Worm (Caenorhabditis elegans): ENCODE results near the gene K08H2.2.

Gene K08H2.2

DNA sequence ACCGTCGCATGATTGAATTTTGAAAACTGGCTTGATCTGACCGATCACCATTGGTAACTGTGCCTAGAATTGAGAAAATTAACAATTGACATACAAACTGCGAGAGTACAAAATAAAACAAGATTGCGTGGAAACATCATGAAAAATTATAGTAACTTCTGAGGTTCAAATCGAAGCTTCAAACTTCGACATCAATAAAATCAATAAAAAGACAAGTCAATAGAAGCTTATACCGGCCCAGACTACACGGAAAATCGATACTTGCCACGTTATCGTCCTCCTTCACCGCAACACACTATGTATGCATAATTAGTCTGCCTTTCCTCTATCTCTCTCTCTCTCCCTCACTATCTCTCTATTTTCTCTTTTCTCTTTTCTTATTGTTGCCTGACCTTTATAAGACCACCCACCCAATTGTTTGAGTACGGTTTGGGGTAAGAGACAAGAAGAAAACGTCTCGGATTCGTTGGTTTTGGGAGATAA lies 8.1 kb downstream of the K08H2.2 start, which contains the start of gene skr-21:
TSS of gene skr-21 (minus strand) at position 51 of the 483 bp plus-strand sequence.
- TF ChIP-seq F39B2.1 (GFP tag; IDR thresholded peaks at IDR 0.05) (no peak), dpl-1 (GFP tag; optimal IDR thresholded peaks at IDR 0.05) (no peak), lsy-27 (tag; optimal IDR thresholded peaks at IDR 0.05; ENCODE audit: borderline replicate concordance, insufficient read depth) (no peak), akir-1 (GFP tag; optimal IDR thresholded peaks at IDR 0.05) (no peak), Y53G8AR.9 (GFP tag; conservative IDR thresholded peaks at IDR 0.05) (no peak), Y79H2A.3 (GFP tag; conservative IDR thresholded peaks at IDR 0.05) (no peak), unc-130 (GFP tag; optimal IDR thresholded peaks at IDR 0.05) (no peak), xnd-1 (tag; optimal IDR thresholded peaks at IDR 0.05) (no peak), efl-1 (GFP tag; optimal IDR thresholded peaks at IDR 0.05) (no peak), ceh-79 (tag; optimal IDR thresholded peaks at IDR 0.05) (no peak), lin-40 (tag; optimal IDR thresholded peaks at IDR 0.05) (no peak), nfya-2 (GFP tag; IDR thresholded peaks at IDR 0.05) (no peak), sptf-2 (GFP tag; optimal IDR thresholded peaks at IDR 0.05) (no peak), T07F8.4 (tag; optimal IDR thresholded peaks at IDR 0.05) (no peak), D2030.7 (GFP tag; IDR thresholded peaks at IDR 0.05) (no peak), rcor-1 (GFP tag; IDR thresholded peaks at IDR 0.05) (no peak)

- TF ChIP-seq efl-1 (GFP tag; optimal IDR thresholded peaks at IDR 0.05): no peak
- no peak for TF ChIP-seq akir-1 (GFP tag; optimal IDR thresholded peaks at IDR 0.05)
- no peak for TF ChIP-seq rcor-1 (GFP tag; IDR thresholded peaks at IDR 0.05)
- TF ChIP-seq B0261.1 (tag; optimal IDR thresholded peaks at IDR 0.05): no peak
- TF ChIP-seq die-1 (tag; optimal IDR thresholded peaks at IDR 0.05): no peak
- no peak for TF ChIP-seq tlf-1 (GFP tag; optimal IDR thresholded peaks at IDR 0.05)
- no peak for TF ChIP-seq hlh-12 (tag; optimal IDR thresholded peaks at IDR 0.05)
- no peak for TF ChIP-seq aptf-3 (GFP tag; IDR thresholded peaks at IDR 0.05)
- TF ChIP-seq unc-62 (GFP tag; optimal IDR thresholded peaks at IDR 0.05): peak; percentile 29
- no peak for TF ChIP-seq ceh-100 (GFP tag; IDR thresholded peaks at IDR 0.05)
- TF ChIP-seq ztf-26 (tag; optimal IDR thresholded peaks at IDR 0.05): no peak
- no peak for TF ChIP-seq ceh-40 (GFP tag; IDR thresholded peaks at IDR 0.05)
- no peak for TF ChIP-seq sea-2 (GFP tag; IDR thresholded peaks at IDR 0.05)
- TF ChIP-seq hsf-1 (GFP tag; IDR thresholded peaks at IDR 0.05): 0 out of 2 replicates have a peak, but pooled peaks have one; percentile 11
- TF ChIP-seq xnd-1 (tag; optimal IDR thresholded peaks at IDR 0.05): no peak
- TF ChIP-seq rec-8 (tag; optimal IDR thresholded peaks at IDR 0.05): no peak
- no peak for TF ChIP-seq Y56A3A.18 (GFP tag; IDR thresholded peaks at IDR 0.05)
- peak; percentile 67 for TF ChIP-seq nhr-80 (tag; optimal IDR thresholded peaks at IDR 0.05)
- no peak for TF ChIP-seq mcd-1 (GFP tag; IDR thresholded peaks at IDR 0.05)
- TF ChIP-seq F39B2.1 (GFP tag; IDR thresholded peaks at IDR 0.05): no peak
- no peak for TF ChIP-seq nfya-1 (tag; optimal IDR thresholded peaks at IDR 0.05; ENCODE audit: borderline replicate concordance, insufficient read depth)
- TF ChIP-seq mxl-1 (tag; optimal IDR thresholded peaks at IDR 0.05): no peak
- TF ChIP-seq F33H1.4 (GFP tag; IDR thresholded peaks at IDR 0.05): no peak
- peak; percentile 9 for TF ChIP-seq lin-40 (tag; optimal IDR thresholded peaks at IDR 0.05)
- no peak for TF ChIP-seq snpc-3.4 (tag; optimal IDR thresholded peaks at IDR 0.05)
- peak; percentile 78; the same call in 1 of the 2 replicates for TF ChIP-seq madf-3 (GFP tag; IDR thresholded peaks at IDR 0.05)
- TF ChIP-seq somi-1 (GFP tag; optimal IDR thresholded peaks at IDR 0.05): no peak
- TF ChIP-seq ets-4 (GFP tag; optimal IDR thresholded peaks at IDR 0.05): no peak
- TF ChIP-seq let-526 (GFP tag; IDR thresholded peaks at IDR 0.05): no peak
- no peak for TF ChIP-seq lag-1 (GFP tag; IDR thresholded peaks at IDR 0.05)
- TF ChIP-seq ZK185.1 (tag; optimal IDR thresholded peaks at IDR 0.05; ENCODE audit: poor library complexity, severe bottlenecking): no peak
- TF ChIP-seq ceh-27 (GFP tag; optimal IDR thresholded peaks at IDR 0.05): no peak
Observed at ce11 chrX:13225111-13225905, 9.5 kb downstream of the K08H2.2 start.

All from whole organism, young adult.